Worm (Caenorhabditis elegans) whole organism, late embryonic: ENCODE measurements around the gene str-4.

Experiments
- F13H6.1 ChIP-seq: sonication (generic microtip); optimal IDR thresholded peaks from 2 replicates; lab custom pipeline; 2016; ENCODE audit warnings: missing genetic modification characterization, missing compliant biosample characterization
- T23F11.4 ChIP-seq: fragments of 200-800 bp; sonication (Bioruptor generic); optimal IDR thresholded peaks from 2 replicates; lab custom pipeline; 2018; ENCODE audit warnings: mild to moderate bottlenecking, missing genetic modification characterization, missing compliant biosample characterization
- Y22D7AL.16 ChIP-seq: sonication (generic microtip); optimal IDR thresholded peaks from 2 replicates; lab custom pipeline; 2016; ENCODE audit warnings: missing genetic modification characterization, missing compliant biosample characterization
- ahr-1 ChIP-seq: sonication (generic microtip); optimal IDR thresholded peaks from 2 replicates; lab custom pipeline; 2016; ENCODE audit warnings: missing genetic modification characterization, missing compliant biosample characterization
- ceh-18 ChIP-seq: sonication (generic microtip); optimal IDR thresholded peaks from 2 replicates; lab custom pipeline; 2016; ENCODE audit warnings: missing genetic modification characterization, missing compliant biosample characterization
- ceh-19 ChIP-seq: fragments of 200-800 bp; sonication (Bioruptor generic); optimal IDR thresholded peaks from 2 replicates; lab custom pipeline; 2018; ENCODE audit warnings: mild to moderate bottlenecking, missing genetic modification characterization, missing compliant biosample characterization
- ceh-24 ChIP-seq: sonication (generic microtip); optimal IDR thresholded peaks from 2 replicates; lab custom pipeline; 2016; ENCODE audit warnings: mild to moderate bottlenecking, missing genetic modification characterization, missing compliant biosample characterization
- ceh-34 ChIP-seq: sonication (generic microtip); optimal IDR thresholded peaks from 2 replicates; lab custom pipeline; 2016; ENCODE audit warnings: mild to moderate bottlenecking, missing genetic modification characterization, missing compliant biosample characterization
- ceh-45 ChIP-seq: fragments of 200-800 bp; sonication (Bioruptor generic); IDR thresholded peaks from 2 replicates; pipeline ENCODE4 v1.3.6; 2022; ENCODE audit warnings: missing genetic modification reagents, missing genetic modification characterization, missing compliant biosample characterization
- ceh-48 ChIP-seq: sonication (generic microtip); optimal IDR thresholded peaks from 2 replicates; lab custom pipeline; 2016; ENCODE audit warnings: missing genetic modification characterization, inconsistent platforms, missing compliant biosample characterization
- dmd-4 ChIP-seq: sonication (generic microtip); optimal IDR thresholded peaks from 2 replicates; lab custom pipeline; 2016; ENCODE audit warnings: borderline replicate concordance, missing genetic modification characterization, missing compliant biosample characterization
- elt-2 ChIP-seq: sonication (generic microtip); optimal IDR thresholded peaks from 2 replicates; lab custom pipeline; 2016; ENCODE audit warnings: missing genetic modification reagents, missing genetic modification characterization, missing compliant biosample characterization
- elt-4 ChIP-seq: sonication (generic microtip); optimal IDR thresholded peaks from 2 replicates; lab custom pipeline; 2016; ENCODE audit warnings: missing genetic modification characterization, missing compliant biosample characterization
- ets-4 ChIP-seq: sonication (generic microtip); optimal IDR thresholded peaks from 2 replicates; lab custom pipeline; 2016; ENCODE audit warnings: missing genetic modification characterization, missing compliant biosample characterization
- eyg-1 ChIP-seq: sonication (generic microtip); optimal IDR thresholded peaks from 2 replicates; lab custom pipeline; 2016; ENCODE audit warnings: missing genotype, missing genetic modification characterization, missing compliant biosample characterization
- fkh-10 ChIP-seq: fragments of 150-350 bp; optimal IDR thresholded peaks from 2 replicates; lab custom pipeline; 2014; ENCODE audit warnings: missing biosample characterization, missing genetic modification reagents, missing genetic modification characterization
- gmeb-2 ChIP-seq: sonication (generic microtip); optimal IDR thresholded peaks from 2 replicates; lab custom pipeline; 2016; ENCODE audit warnings: missing genetic modification characterization, inconsistent platforms, missing compliant biosample characterization
- hlh-13 ChIP-seq: fragments of 200-800 bp; sonication (Bioruptor generic); optimal IDR thresholded peaks from 2 replicates; lab custom pipeline; 2018; ENCODE audit warnings: mild to moderate bottlenecking, missing genetic modification characterization, missing compliant biosample characterization
- hlh-30 ChIP-seq: sonication (generic microtip); optimal IDR thresholded peaks from 2 replicates; lab custom pipeline; 2017; ENCODE audit warnings: antibody characterized with exemption, missing genetic modification characterization, missing compliant biosample characterization; ENCODE audit not compliant: insufficient read depth
- hlh-8 ChIP-seq: sonication (generic microtip); optimal IDR thresholded peaks from 2 replicates; lab custom pipeline; 2016; ENCODE audit warnings: missing genotype, missing genetic modification characterization, missing compliant biosample characterization
- madf-2 ChIP-seq: sonication (generic microtip); optimal IDR thresholded peaks from 2 replicates; lab custom pipeline; 2017; ENCODE audit warnings: missing genetic modification characterization, missing compliant biosample characterization
- nhr-232 ChIP-seq: sonication (generic microtip); optimal IDR thresholded peaks from 2 replicates; lab custom pipeline; 2016; ENCODE audit warnings: missing genetic modification characterization, missing compliant biosample characterization
- odd-2 ChIP-seq: sonication (generic microtip); optimal IDR thresholded peaks from 2 replicates; lab custom pipeline; 2017; ENCODE audit warnings: antibody characterized with exemption, mild to moderate bottlenecking, missing genetic modification characterization, missing compliant biosample characterization
- pat-9 ChIP-seq: fragments of 200-800 bp; sonication (Bioruptor generic); optimal IDR thresholded peaks from 2 replicates; lab custom pipeline; 2018; ENCODE audit warnings: mild to moderate bottlenecking, missing genetic modification characterization, moderate library complexity, missing compliant biosample characterization
- pha-4 ChIP-seq: fragments of 150-350 bp; optimal IDR thresholded peaks from 2 replicates; lab custom pipeline; 2018; ENCODE audit warnings: missing biosample characterization, missing genetic modification reagents, missing genetic modification characterization
- sdc-2 ChIP-seq: sonication (generic microtip); optimal IDR thresholded peaks from 2 replicates; lab custom pipeline; 2016; ENCODE audit warnings: missing genotype, missing genetic modification characterization, missing compliant biosample characterization
- sox-2 ChIP-seq: fragments of 200-800 bp; sonication (Bioruptor generic); IDR thresholded peaks from 2 replicates; pipeline ENCODE4 v1.3.6; 2022; ENCODE audit warnings: missing genetic modification reagents, missing genetic modification characterization, missing compliant biosample characterization
- tbx-2 ChIP-seq: sonication (generic microtip); optimal IDR thresholded peaks from 2 replicates; lab custom pipeline; 2016; ENCODE audit warnings: missing genetic modification characterization, missing compliant biosample characterization
- tbx-7 ChIP-seq: sonication (generic microtip); optimal IDR thresholded peaks from 2 replicates; lab custom pipeline; 2016; ENCODE audit warnings: missing genotype, missing genetic modification characterization, missing compliant biosample characterization
- unc-3 ChIP-seq, 2 experiments: fragments of 200-800 bp in 1 of 2; sonication (Bioruptor generic) in 1 of 2; sonication (generic microtip) in 1 of 2; conservative IDR thresholded peaks in 1 of 2; optimal IDR thresholded peaks in 1 of 2; 2 replicates each; pipeline versions ENCODE4 v1.3.6 to Lab custom; 2016 to 2022; ENCODE audit warnings: missing compliant biosample characterization in 2 of 2, missing genetic modification characterization in 2 of 2, missing genetic modification reagents in 1 of 2
- unc-86 ChIP-seq: sonication (generic microtip); optimal IDR thresholded peaks from 2 replicates; lab custom pipeline; 2016; ENCODE audit warnings: missing genetic modification characterization, missing compliant biosample characterization
- ztf-16 ChIP-seq: sonication (generic microtip); optimal IDR thresholded peaks from 2 replicates; lab custom pipeline; 2017; ENCODE audit warnings: missing genetic modification characterization, missing compliant biosample characterization

Gene str-4

ce11 chrV:13304663-13305188, 34.8 kb downstream of the str-4 start, which contains the start of gene C26E1.2:
Gene C26E1.2 (plus strand): TSS chrV:13305138.
- no peak for TF ChIP-seq unc-3 (GFP tag; conservative IDR thresholded peaks at IDR 0.05; lab: Robert Waterston, UW)
- no peak for TF ChIP-seq unc-3 (tag; optimal IDR thresholded peaks at IDR 0.05; lab: Kevin White, UChicago)
- TF ChIP-seq elt-2 = peak; percentile 50

- TF ChIP-seq ztf-16 (tag; lab: Kevin White, UChicago) = no peak
- no peak for TF ChIP-seq odd-2 (tag; lab: Kevin White, UChicago)
- peak; percentile 64 for TF ChIP-seq elt-2
- TF ChIP-seq elt-4 (tag; lab: Kevin White, UChicago) = no peak
- TF ChIP-seq hlh-30 (tag; lab: Kevin White, UChicago) = no peak
These were observed 38.1 kb downstream of the str-4 start, which contains the start of gene ceh-79 for ce11 chrV:13301443-13301842. Gene ceh-79 (plus strand): TSS chrV:13301833.

ce11 chrV:13300492-13300891, 39.0 kb downstream of the str-4 start:
- no peak for TF ChIP-seq F13H6.1
- no peak for TF ChIP-seq T23F11.4 (GFP tag; lab: Kevin White, UChicago)
- no peak for TF ChIP-seq ceh-19
- no peak for TF ChIP-seq tbx-7 (tag; lab: Kevin White, UChicago)
- TF ChIP-seq gmeb-2 = no peak
- no peak for TF ChIP-seq tbx-2 (tag; lab: Kevin White, UChicago)

- TF ChIP-seq F13H6.1 (no peak), ztf-16 (tag; lab: Kevin White, UChicago) (no peak), sdc-2 (tag; lab: Kevin White, UChicago) (no peak), hlh-13 (GFP tag; lab: Kevin White, UChicago) (no peak), sox-2 (no peak), ahr-1 (tag; lab: Kevin White, UChicago) (no peak), nhr-232 (tag; lab: Kevin White, UChicago) (no peak), ceh-48 (no peak), hlh-8 (no peak), fkh-10 (no peak), pha-4 (tag; lab: Kevin White, UChicago) (no peak), ceh-18 (tag; lab: Kevin White, UChicago) (no peak)
These were observed 40.1 kb downstream of the str-4 start for ce11 chrV:13299398-13299797.

ce11 chrV:13298706-13299105, 40.8 kb downstream of the str-4 start:
- TF ChIP-seq ets-4 (tag; lab: Kevin White, UChicago) (no peak), elt-4 (tag; lab: Kevin White, UChicago) (no peak), eyg-1 (tag; lab: Kevin White, UChicago) (no peak), pat-9 (tag; lab: Kevin White, UChicago) (no peak), ceh-24 (tag; lab: Kevin White, UChicago) (no peak), ztf-16 (tag; lab: Kevin White, UChicago) (no peak), Y22D7AL.16 (tag; lab: Kevin White, UChicago) (no peak), unc-86 (tag; lab: Kevin White, UChicago) (no peak), ceh-48 (no peak), pha-4 (tag; lab: Kevin White, UChicago) (no peak), fkh-10 (no peak), ceh-34 (tag; lab: Kevin White, UChicago) (no peak), hlh-8 (no peak), ceh-45 (GFP tag; lab: Robert Waterston, UW) (no peak), sox-2 (no peak), madf-2 (no peak), sdc-2 (tag; lab: Kevin White, UChicago) (no peak), dmd-4 (tag; lab: Kevin White, UChicago) (no peak), gmeb-2 (no peak), nhr-232 (tag; lab: Kevin White, UChicago) (no peak)
- TF ChIP-seq, all 69 proteins: peak for 0
